Worm (Caenorhabditis elegans): ENCODE measurements around the gene dmsr-11.

dmsr-11 gene

DNA sequence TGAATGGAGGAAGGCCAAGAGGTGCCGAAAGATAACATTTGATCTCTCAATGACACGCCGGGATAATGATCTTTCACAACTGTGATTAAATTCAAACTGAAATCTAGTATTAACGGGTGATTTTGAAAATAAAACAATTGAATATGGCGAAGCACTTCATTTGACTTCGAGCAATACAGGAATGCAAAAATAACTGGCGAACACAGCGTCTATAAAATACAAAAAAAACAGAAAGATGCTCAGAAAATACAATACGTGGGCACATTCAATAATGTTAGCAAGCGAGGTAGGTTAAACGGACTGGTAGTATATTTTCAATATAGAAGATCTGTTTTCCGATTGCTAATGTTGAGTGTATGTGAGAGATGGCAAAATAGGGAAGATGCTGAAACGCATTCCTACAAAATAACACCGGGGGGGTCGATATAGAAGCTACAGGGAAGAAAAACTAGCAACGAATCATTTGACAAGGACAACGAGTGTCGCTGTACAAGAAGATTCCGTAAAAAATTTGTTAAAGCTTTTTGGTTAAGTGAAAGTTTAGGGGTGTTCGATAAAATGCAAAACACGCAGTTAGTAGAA, 20.8 kb downstream of the dmsr-11 start:
- TF ChIP-seq ceh-82 (tag; optimal IDR thresholded peaks at IDR 0.05) (no peak), nhr-67 (tag; optimal IDR thresholded peaks at IDR 0.05) (no peak), egl-27 (tag; optimal IDR thresholded peaks at IDR 0.05) (no peak), ZK546.5 (tag; optimal IDR thresholded peaks at IDR 0.05) (no peak), nhr-25 (tag; optimal IDR thresholded peaks at IDR 0.05) (no peak), egl-5 (tag; optimal IDR thresholded peaks at IDR 0.05) (no peak), nhr-11 (tag; optimal IDR thresholded peaks at IDR 0.05) (no peak), lsy-12 (tag; optimal IDR thresholded peaks at IDR 0.05) (no peak), fkh-10 (GFP tag; optimal IDR thresholded peaks at IDR 0.05) (no peak), elt-1 (tag; optimal IDR thresholded peaks at IDR 0.05) (no peak), R02D3.7 (tag; optimal IDR thresholded peaks at IDR 0.05) (no peak), nhr-77 (tag; optimal IDR thresholded peaks at IDR 0.05) (no peak), tbx-2 (tag; optimal IDR thresholded peaks at IDR 0.05) (no peak), sea-2 (GFP tag; optimal IDR thresholded peaks at IDR 0.05) (no peak), ceh-9 (tag; optimal IDR thresholded peaks at IDR 0.05) (no peak), unc-62 (GFP tag; optimal IDR thresholded peaks at IDR 0.05) (no peak), nhr-12 (tag; optimal IDR thresholded peaks at IDR 0.05) (no peak), ceh-28 (tag; optimal IDR thresholded peaks at IDR 0.05) (no peak)

DNA sequence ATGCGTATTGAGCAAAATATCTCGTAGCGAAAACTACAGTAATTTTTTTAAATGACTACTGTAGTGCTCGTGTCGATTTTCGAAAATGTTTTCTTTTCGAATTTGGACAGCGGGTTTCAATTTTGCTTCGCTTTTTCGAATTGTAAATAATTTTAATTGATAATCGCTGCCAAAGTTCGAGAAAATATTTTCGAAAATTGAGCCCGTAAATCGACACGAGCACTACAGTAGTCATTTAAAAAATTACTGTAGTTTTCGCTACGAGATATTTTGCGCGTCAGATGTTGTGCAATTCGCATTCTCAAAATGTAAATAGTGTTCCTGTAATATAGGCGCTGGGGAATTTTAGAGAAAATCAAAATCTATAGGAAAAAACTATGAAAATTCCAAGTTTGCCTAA, 21.6 kb downstream of the dmsr-11 start:
- TF ChIP-seq mdl-1 (tag; optimal IDR thresholded peaks at IDR 0.05) (no peak), sea-2 (GFP tag; optimal IDR thresholded peaks at IDR 0.05) (no peak), unc-62 (GFP tag; optimal IDR thresholded peaks at IDR 0.05) (no peak), ZK546.5 (tag; optimal IDR thresholded peaks at IDR 0.05) (no peak), nhr-67 (tag; optimal IDR thresholded peaks at IDR 0.05) (no peak), fos-1 (tag; optimal IDR thresholded peaks at IDR 0.05) (no peak), eor-1 (tag; optimal IDR thresholded peaks at IDR 0.05) (no peak), ceh-16 (tag; optimal IDR thresholded peaks at IDR 0.05) (no peak), mml-1 (tag; optimal IDR thresholded peaks at IDR 0.05) (no peak), ceh-9 (tag; optimal IDR thresholded peaks at IDR 0.05) (no peak), pqm-1 (tag; optimal IDR thresholded peaks at IDR 0.05) (no peak), egl-27 (tag; optimal IDR thresholded peaks at IDR 0.05) (no peak), nhr-28 (tag; optimal IDR thresholded peaks at IDR 0.05) (no peak)

DNA sequence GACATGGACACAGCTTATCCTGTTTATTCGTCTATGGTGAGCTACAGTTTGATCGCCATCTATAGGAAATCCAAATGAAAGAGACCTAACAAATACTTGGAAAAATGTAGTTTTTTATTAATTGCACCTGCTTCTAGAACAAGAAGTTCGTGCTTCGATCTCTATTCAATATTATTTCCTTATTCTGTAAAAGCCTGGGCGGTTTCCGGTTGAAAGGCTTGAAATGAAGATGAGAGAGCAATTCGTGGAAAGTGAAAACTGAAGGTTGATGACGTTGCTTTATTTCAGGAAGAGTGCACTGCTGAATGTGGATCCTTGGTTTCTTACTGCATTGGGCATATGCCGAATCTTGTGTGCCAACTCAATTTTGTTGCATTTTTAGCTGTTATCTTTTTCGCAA, 23.2 kb downstream of the dmsr-11 start:
- TF ChIP-seq skn-1 (tag; optimal IDR thresholded peaks at IDR 0.05) (no peak), ztf-4 (tag; optimal IDR thresholded peaks at IDR 0.05) (no peak), unc-62 (GFP tag; optimal IDR thresholded peaks at IDR 0.05) (no peak), egl-5 (tag; optimal IDR thresholded peaks at IDR 0.05) (no peak), nhr-12 (tag; optimal IDR thresholded peaks at IDR 0.05) (no peak), daf-12 (tag; optimal IDR thresholded peaks at IDR 0.05) (no peak), fos-1 (tag; optimal IDR thresholded peaks at IDR 0.05) (no peak), nhr-77 (tag; optimal IDR thresholded peaks at IDR 0.05) (no peak), lsy-12 (tag; optimal IDR thresholded peaks at IDR 0.05) (no peak), ceh-16 (tag; optimal IDR thresholded peaks at IDR 0.05) (no peak), ceh-28 (tag; optimal IDR thresholded peaks at IDR 0.05) (no peak), egl-27 (tag; optimal IDR thresholded peaks at IDR 0.05) (no peak), lin-39 (tag; optimal IDR thresholded peaks at IDR 0.05) (no peak), R02D3.7 (tag; optimal IDR thresholded peaks at IDR 0.05) (no peak), lin-15B (tag; optimal IDR thresholded peaks at IDR 0.05) (no peak), zag-1 (tag; optimal IDR thresholded peaks at IDR 0.05) (no peak), jun-1 (tag; optimal IDR thresholded peaks at IDR 0.05) (no peak), fkh-2 (tag; optimal IDR thresholded peaks at IDR 0.05) (no peak)

DNA sequence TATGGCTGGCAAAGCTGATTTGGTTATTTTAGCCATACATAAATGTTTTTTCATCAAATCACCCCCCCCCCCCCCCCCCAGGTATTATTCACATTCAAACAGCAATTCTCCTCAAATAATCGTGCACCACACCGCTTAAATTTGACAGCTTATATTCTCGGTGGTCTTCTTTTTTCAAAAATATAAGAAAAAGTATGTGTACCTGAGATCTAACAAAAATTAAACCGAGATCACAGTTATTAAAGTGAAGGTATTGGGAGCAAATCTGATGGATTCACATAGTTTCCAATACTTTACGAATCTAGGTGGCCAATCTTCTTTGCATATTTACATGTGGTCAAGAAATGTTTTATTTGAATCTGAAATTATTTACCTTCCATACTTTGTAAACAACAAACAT, 23.7 kb downstream of the dmsr-11 start, which contains the start of gene ZC404.15:
Gene ZC404.15, plus strand, starts transcription at position 301 of the 400 bp plus-strand sequence.
- TF ChIP-seq egl-5 (tag; optimal IDR thresholded peaks at IDR 0.05) (no peak), sea-2 (GFP tag; optimal IDR thresholded peaks at IDR 0.05) (no peak), nhr-43 (tag; optimal IDR thresholded peaks at IDR 0.05; ENCODE audit: poor library complexity, severe bottlenecking) (no peak), tbx-2 (tag; optimal IDR thresholded peaks at IDR 0.05) (no peak), elt-2 (tag; optimal IDR thresholded peaks at IDR 0.05) (no peak)

DNA sequence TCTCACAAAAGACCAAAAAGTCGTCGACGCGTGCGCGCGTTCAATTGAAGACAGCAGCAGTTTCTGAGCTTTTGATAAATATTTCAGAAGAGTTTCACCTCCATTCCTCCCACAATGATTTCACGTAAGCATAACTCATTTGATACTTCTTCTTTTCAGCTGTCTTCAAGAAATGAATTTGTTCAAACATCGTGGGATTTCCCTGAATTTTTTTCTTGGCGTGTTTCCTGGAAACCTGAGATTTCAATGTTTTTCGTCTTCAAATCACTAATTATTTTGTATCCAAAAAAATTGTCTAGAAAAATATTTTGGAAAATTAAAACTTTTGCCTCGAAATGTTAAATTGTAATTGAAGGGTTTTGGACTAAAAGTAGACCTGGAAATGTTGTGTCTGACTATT, 25.4 kb downstream of the dmsr-11 start:
- TF ChIP-seq fkh-2 (tag; optimal IDR thresholded peaks at IDR 0.05): no peak

Measured in whole organism, L3 larva.